Fruit fly (Drosophila melanogaster): Measurements from ENCODE around the gene CG14506.
A peak's percentile ranks its signal among the peaks of the same experiment; 100 is the strongest.

- TF ChIP-seq CG14655 (GFP tag; optimal IDR thresholded peaks at IDR 0.05) (no peak), Pif1A (GFP tag; optimal IDR thresholded peaks at IDR 0.05) (no peak), rn (GFP tag; IDR thresholded peaks at IDR 0.05) (no peak), fd96Ca (GFP tag; IDR thresholded peaks at IDR 0.05) (no peak), gl (tag; optimal IDR thresholded peaks at IDR 0.05) (no peak), CG32121 (GFP tag; IDR thresholded peaks at IDR 0.05) (no peak), Snoo (tag; optimal IDR thresholded peaks at IDR 0.05) (no peak), CG8159 (tag; optimal IDR thresholded peaks at IDR 0.05) (peak; percentile 69), Ets98B (GFP tag; IDR thresholded peaks at IDR 0.05) (no peak), EcR (GFP tag; optimal IDR thresholded peaks at IDR 0.05) (no peak), CG9948 (tag; optimal IDR thresholded peaks at IDR 0.05) (peak; percentile 48), D1 (tag; optimal IDR thresholded peaks at IDR 0.05) (peak; percentile 28), CG13204 (GFP tag; optimal IDR thresholded peaks at IDR 0.05) (no peak)
Observed at dm6 chr3R:29273029-29273428, 24.0 kb downstream of the CG14506 start.

All from whole organism, pupa.